Fruit fly (Drosophila melanogaster) whole organism, embryonic: ENCODE data around the gene CG31122.

Source experiments
- Asciz ChIP-seq: fragments of 200-800 bp; sonication (Bioruptor generic); optimal IDR thresholded peaks from 2 replicates; lab custom pipeline; 2017; ENCODE audit warnings: missing biosample characterization, mild to moderate bottlenecking, missing genetic modification characterization, missing genetic modification reagents
- B-H1 ChIP-seq: fragments of 200-800 bp; sonication (Bioruptor generic); IDR thresholded peaks from 3 replicates; pipeline ENCODE4 v1.3.6; 2022; ENCODE audit warnings: missing biosample characterization, missing genetic modification characterization
- B-H2 ChIP-seq: fragments of 200-800 bp; sonication (Bioruptor generic); optimal IDR thresholded peaks from 2 replicates; lab custom pipeline; 2018; ENCODE audit warnings: missing biosample characterization, mild to moderate bottlenecking, missing genetic modification characterization
- CG10543 ChIP-seq: fragments of 200-800 bp; sonication (Bioruptor generic); optimal IDR thresholded peaks from 3 replicates; lab custom pipeline; 2017; ENCODE audit warnings: missing biosample characterization, mild to moderate bottlenecking, missing genetic modification characterization, moderate library complexity
- CG10959 ChIP-seq: fragments of 200-800 bp; sonication (Bioruptor generic); IDR thresholded peaks from 2 replicates; pipeline ENCODE4 v1.3.6; 2022; ENCODE audit warnings: missing biosample characterization, missing genetic modification characterization
- CG14860 ChIP-seq: fragments of 200-800 bp; sonication (Bioruptor generic); IDR thresholded peaks from 3 replicates; pipeline ENCODE4 v1.3.6; 2022; ENCODE audit warnings: missing biosample characterization, missing genetic modification characterization; ENCODE audit not compliant: partially characterized antibody
- CG15479 ChIP-seq: fragments of 200-800 bp; sonication (Bioruptor generic); optimal IDR thresholded peaks from 3 replicates; lab custom pipeline; 2019; ENCODE audit warnings: missing biosample characterization, mild to moderate bottlenecking, missing genetic modification characterization, moderate library complexity
- CG1602 ChIP-seq: fragments of 200-800 bp; sonication (Bioruptor generic); optimal IDR thresholded peaks from 3 replicates; lab custom pipeline; 2016; ENCODE audit warnings: missing biosample characterization, missing genetic modification characterization
- CG16863 ChIP-seq: fragments of 200-800 bp; sonication (Bioruptor generic); optimal IDR thresholded peaks from 3 replicates; lab custom pipeline; 2016; ENCODE audit warnings: missing biosample characterization, missing genetic modification characterization
- CG2116 ChIP-seq: fragments of 200-800 bp; sonication (Bioruptor generic); optimal IDR thresholded peaks from 3 replicates; lab custom pipeline; 2018; ENCODE audit warnings: missing biosample characterization, mild to moderate bottlenecking, missing genetic modification characterization
- CG2120 ChIP-seq: fragments of 200-800 bp; sonication (Bioruptor generic); optimal IDR thresholded peaks from 3 replicates; lab custom pipeline; 2016; ENCODE audit warnings: missing biosample characterization, missing genetic modification characterization
- CG2875 ChIP-seq: fragments of 200-800 bp; sonication (Bioruptor generic); optimal IDR thresholded peaks from 2 replicates; lab custom pipeline; 2017; ENCODE audit warnings: missing biosample characterization, mild to moderate bottlenecking, missing genetic modification characterization, missing genetic modification reagents
- CG30020 ChIP-seq: fragments of 200-800 bp; optimal IDR thresholded peaks from 2 replicates; lab custom pipeline; 2019; ENCODE audit warnings: missing biosample characterization, mild to moderate bottlenecking, missing genetic modification characterization, moderate library complexity
- CG3281 ChIP-seq: fragments of 200-800 bp; sonication (Bioruptor generic); optimal IDR thresholded peaks from 3 replicates; lab custom pipeline; 2017; ENCODE audit warnings: missing biosample characterization, mild to moderate bottlenecking, missing genetic modification characterization
- CG4360 ChIP-seq: fragments of 200-800 bp; sonication (Bioruptor generic); IDR thresholded peaks from 2 replicates; pipeline ENCODE4 v1.3.6; 2022; ENCODE audit warnings: missing biosample characterization, missing genetic modification characterization
- CG4707 ChIP-seq: fragments of 200-800 bp; sonication (Bioruptor generic); optimal IDR thresholded peaks from 2 replicates; lab custom pipeline; 2018; ENCODE audit warnings: missing biosample characterization, mild to moderate bottlenecking, missing genetic modification characterization, moderate library complexity
- CG4820 ChIP-seq: fragments of 200-800 bp; sonication (Bioruptor generic); optimal IDR thresholded peaks from 3 replicates; lab custom pipeline; 2016; ENCODE audit warnings: missing biosample characterization, missing genetic modification characterization
- CG6765 ChIP-seq: fragments of 200-800 bp; sonication (Bioruptor generic); optimal IDR thresholded peaks from 3 replicates; lab custom pipeline; 2017; ENCODE audit warnings: missing biosample characterization, mild to moderate bottlenecking, missing genetic modification characterization
- CG7556 ChIP-seq: fragments of 200-800 bp; sonication (Bioruptor generic); optimal IDR thresholded peaks from 2 replicates; lab custom pipeline; 2017; ENCODE audit warnings: missing biosample characterization, mild to moderate bottlenecking, missing genetic modification characterization
- CG8359 ChIP-seq: fragments of 200-800 bp; sonication (Bioruptor generic); optimal IDR thresholded peaks from 2 replicates; lab custom pipeline; 2017; ENCODE audit warnings: missing biosample characterization, mild to moderate bottlenecking, missing genetic modification characterization, borderline replicate concordance
- Hr39 ChIP-seq: fragments of >200 bp; optimal IDR thresholded peaks from 2 replicates; lab custom pipeline; 2017
- NC2β ChIP-seq: fragments of 200-800 bp; sonication (Bioruptor generic); optimal IDR thresholded peaks from 2 replicates; lab custom pipeline; 2016; ENCODE audit warnings: missing biosample characterization, missing genetic modification characterization
- Poxn ChIP-seq: fragments of 200-800 bp; sonication (Bioruptor generic); IDR thresholded peaks from 2 replicates; pipeline ENCODE4 v1.3.6; 2022; ENCODE audit warnings: missing biosample characterization, missing genetic modification characterization
- Sin3A ChIP-seq: fragments of >200 bp; optimal IDR thresholded peaks from 2 replicates; lab custom pipeline; 2018
- Sry-β ChIP-seq: fragments of 200-800 bp; sonication (Bioruptor generic); optimal IDR thresholded peaks from 2 replicates; lab custom pipeline; 2018; ENCODE audit warnings: missing biosample characterization, mild to moderate bottlenecking, missing genetic modification characterization, moderate library complexity
- Ssrp ChIP-seq: fragments of 200-800 bp; sonication (Bioruptor generic); optimal IDR thresholded peaks from 2 replicates; lab custom pipeline; 2018; ENCODE audit warnings: missing biosample characterization, mild to moderate bottlenecking, missing genetic modification characterization, moderate library complexity
- ase ChIP-seq: fragments of 200-800 bp; sonication (Bioruptor generic); IDR thresholded peaks from 3 replicates; pipeline ENCODE4 v1.3.6; 2022; ENCODE audit warnings: missing biosample characterization, missing genetic modification characterization
- bab2 ChIP-seq: fragments of 200-800 bp; sonication (Bioruptor generic); optimal IDR thresholded peaks from 2 replicates; lab custom pipeline; 2016; ENCODE audit warnings: missing biosample characterization, missing genetic modification characterization
- bcd ChIP-seq: fragments of 200-800 bp; sonication (Bioruptor generic); optimal IDR thresholded peaks from 2 replicates; lab custom pipeline; 2017; ENCODE audit warnings: missing biosample characterization, mild to moderate bottlenecking, missing genetic modification characterization
- ci ChIP-seq: fragments of 200-800 bp; sonication (Bioruptor generic); IDR thresholded peaks from 3 replicates; pipeline ENCODE4 v1.3.6; 2022; ENCODE audit warnings: missing biosample characterization, missing genetic modification characterization
- croc ChIP-seq: fragments of 200-800 bp; sonication (Bioruptor generic); conservative IDR thresholded peaks from 3 replicates; pipeline ENCODE4 v1.3.6; 2022; ENCODE audit warnings: missing biosample characterization, missing genetic modification characterization
- cwo ChIP-seq: fragments of 200-800 bp; sonication (Bioruptor generic); optimal IDR thresholded peaks from 3 replicates; lab custom pipeline; 2017; ENCODE audit warnings: missing biosample characterization, missing genetic modification characterization, mild to moderate bottlenecking, moderate library complexity, missing genetic modification reagents
- dati ChIP-seq: fragments of 200-800 bp; sonication (Bioruptor generic); IDR thresholded peaks from 2 replicates; pipeline ENCODE4 v1.3.6; 2022; ENCODE audit warnings: missing biosample characterization, missing genetic modification characterization
- disco-r ChIP-seq: fragments of 200-800 bp; sonication (Bioruptor generic); optimal IDR thresholded peaks from 2 replicates; lab custom pipeline; 2016; ENCODE audit warnings: missing biosample characterization, missing genetic modification characterization
- dysf ChIP-seq: fragments of 200-800 bp; sonication (Bioruptor generic); IDR thresholded peaks from 3 replicates; pipeline ENCODE4 v1.3.6; 2022; ENCODE audit warnings: missing biosample characterization, missing genetic modification characterization
- ewg ChIP-seq: fragments of 200-800 bp; sonication (Bioruptor generic); optimal IDR thresholded peaks from 3 replicates; lab custom pipeline; 2017; ENCODE audit warnings: mild to moderate bottlenecking, missing biosample characterization, missing genetic modification reagents, missing genetic modification characterization
- gem ChIP-seq: fragments of 200-800 bp; sonication (Bioruptor generic); optimal IDR thresholded peaks from 2 replicates; lab custom pipeline; 2019; ENCODE audit warnings: missing biosample characterization, mild to moderate bottlenecking, missing genetic modification characterization, moderate library complexity
- ken ChIP-seq: fragments of 200-800 bp; sonication (Bioruptor generic); IDR thresholded peaks from 3 replicates; pipeline ENCODE4 v1.3.6; 2022; ENCODE audit warnings: missing biosample characterization, missing genetic modification characterization
- kni ChIP-seq: fragments of 200-800 bp; sonication (Bioruptor generic); optimal IDR thresholded peaks from 3 replicates; lab custom pipeline; 2017; ENCODE audit warnings: mild to moderate bottlenecking, missing biosample characterization, missing genetic modification reagents, missing genetic modification characterization
- lbe ChIP-seq: fragments of 200-800 bp; sonication (Bioruptor generic); optimal IDR thresholded peaks from 2 replicates; lab custom pipeline; 2016; ENCODE audit warnings: missing biosample characterization, mild to moderate bottlenecking, missing genetic modification characterization
- nmo ChIP-seq: fragments of 200-800 bp; sonication (Bioruptor generic); optimal IDR thresholded peaks from 2 replicates; lab custom pipeline; 2018; ENCODE audit warnings: missing biosample characterization, mild to moderate bottlenecking, missing genetic modification characterization, moderate library complexity
- pb ChIP-seq: fragments of 200-800 bp; sonication (Bioruptor generic); optimal IDR thresholded peaks from 3 replicates; lab custom pipeline; 2016; ENCODE audit warnings: missing biosample characterization, missing genetic modification characterization
- prd ChIP-seq, 3 experiments: fragments of >200 bp in 2 of 3; fragments of 200-800 bp in 1 of 3; sonication (Bioruptor generic) in 1 of 3; optimal IDR thresholded peaks in 2 of 3; IDR thresholded peaks in 1 of 3; 2 replicates in 2 of 3; 3 replicates in 1 of 3; pipeline versions ENCODE4 v1.3.6 to Lab custom; 2017 to 2022; ENCODE audit warnings: missing biosample characterization in 1 of 3, missing genetic modification characterization in 1 of 3
- psq ChIP-seq: fragments of 200-800 bp; sonication (Bioruptor generic); optimal IDR thresholded peaks from 2 replicates; lab custom pipeline; 2017; ENCODE audit warnings: missing biosample characterization, missing genetic modification characterization
- slbo ChIP-seq: fragments of 200-800 bp; sonication (Bioruptor generic); IDR thresholded peaks from 2 replicates; pipeline ENCODE4 v1.3.6; 2022; ENCODE audit warnings: missing biosample characterization, missing genetic modification characterization
- stwl ChIP-seq: fragments of 200-800 bp; sonication (Bioruptor generic); optimal IDR thresholded peaks from 3 replicates; lab custom pipeline; 2018; ENCODE audit warnings: missing biosample characterization, mild to moderate bottlenecking, missing genetic modification characterization, moderate library complexity
- vnd ChIP-seq: fragments of 200-800 bp; sonication (Bioruptor generic); IDR thresholded peaks from 3 replicates; pipeline ENCODE4 v1.3.6; 2022; ENCODE audit warnings: missing biosample characterization, missing genetic modification characterization; ENCODE audit not compliant: partially characterized antibody
- zen2 ChIP-seq: fragments of 200-800 bp; sonication (Bioruptor generic); IDR thresholded peaks from 3 replicates; pipeline ENCODE4 v1.3.6; 2022; ENCODE audit warnings: missing biosample characterization, missing genetic modification characterization; ENCODE audit not compliant: partially characterized antibody

CG31122 gene

DNA sequence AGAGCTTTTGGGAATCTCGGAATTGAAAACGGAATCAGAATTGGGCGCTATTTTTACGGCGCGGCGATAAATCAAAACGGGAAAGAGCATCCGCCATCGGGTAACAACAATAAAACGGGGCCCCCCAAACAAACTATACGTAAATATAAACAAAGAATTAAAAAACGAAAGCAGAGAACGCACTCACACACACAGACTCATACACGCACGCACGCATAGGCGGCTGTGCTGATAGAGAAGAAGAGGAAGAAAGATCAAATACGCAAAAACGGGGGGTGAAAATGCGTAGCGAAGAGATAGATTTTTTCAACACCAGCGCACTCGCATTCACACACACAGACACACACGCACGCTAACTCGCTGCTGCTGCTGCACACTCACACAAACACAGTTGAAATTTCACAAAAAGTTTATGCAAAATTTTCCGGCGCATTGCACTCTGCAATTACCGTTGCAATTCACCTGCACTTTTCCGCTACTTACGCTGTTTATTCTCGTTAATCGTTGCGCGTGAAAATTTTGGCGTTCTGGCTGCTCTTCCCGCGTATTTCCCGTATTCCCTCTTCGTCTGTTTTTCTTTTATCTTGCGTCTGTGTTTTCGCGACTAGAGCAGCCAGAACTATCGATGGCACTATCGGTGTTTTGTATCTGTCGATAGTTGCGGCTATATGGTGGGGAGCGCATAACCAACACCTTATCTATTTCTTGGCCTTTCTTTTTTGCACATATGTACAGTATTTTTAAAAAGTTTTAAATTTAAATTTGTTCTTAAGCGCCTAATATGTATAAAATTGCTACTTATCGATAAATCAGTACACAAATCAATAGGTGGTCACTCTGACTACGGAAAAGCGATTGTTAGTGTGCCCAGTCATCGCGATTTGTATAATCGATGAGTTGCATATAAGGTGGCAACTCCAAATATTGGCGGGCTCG lies at the start of gene CG31122 (continued):
- TF ChIP-seq CG2120 (GFP tag; lab: Kevin White, UChicago) (peak; percentile 68), Ssrp (tag; lab: Kevin White, UChicago) (no peak), B-H2 (GFP tag; lab: Kevin White, UChicago) (peak; percentile 47), stwl (tag; lab: Kevin White, UChicago) (peak; percentile 99), CG7556 (GFP tag; lab: Kevin White, UChicago) (no peak), CG4360 (GFP tag; lab: Robert Waterston, UW) (no peak), CG10959 (no peak), CG4707 (GFP tag; lab: Kevin White, UChicago) (no peak), pb (GFP tag; lab: Kevin White, UChicago) (no peak), CG4820 (GFP tag; lab: Kevin White, UChicago) (peak; percentile 28), ase (GFP tag; lab: Robert Waterston, UW) (no peak), CG10543 (GFP tag; lab: Kevin White, UChicago) (peak; percentile 83), NC2β (peak; percentile 66), CG1602 (peak; percentile 9), zen2 (GFP tag; lab: Robert Waterston, UW) (peak; percentile 97), Hr39 (no peak), CG2116 (peak; percentile 86), dati (GFP tag; lab: Robert Waterston, UW) (no peak), CG2875 (GFP tag; lab: Kevin White, UChicago) (no peak), CG30020 (tag; lab: Kevin White, UChicago) (peak; percentile 59), prd (optimal IDR thresholded peaks at IDR 0.05; lab: Kevin White, UChicago) (no peak), prd (GFP tag; IDR thresholded peaks at IDR 0.05; lab: Robert Waterston, UW) (peak; percentile 59; the same call in 2 of the 3 replicates), vnd (GFP tag; lab: Robert Waterston, UW) (peak; percentile 95), Asciz (GFP tag; lab: Kevin White, UChicago) (no peak), lbe (GFP tag; lab: Kevin White, UChicago) (peak; percentile 31), ci (GFP tag; lab: Robert Waterston, UW) (no peak), Poxn (no peak), CG6765 (GFP tag; lab: Kevin White, UChicago) (no peak), bab2 (GFP tag; lab: Kevin White, UChicago) (peak; percentile 44), CG16863 (peak; percentile 63), CG15479 (GFP tag; lab: Kevin White, UChicago) (peak; percentile 91), Sry-β (GFP tag; lab: Kevin White, UChicago) (no peak), ken (GFP tag; lab: Robert Waterston, UW) (no peak), nmo (GFP tag; lab: Kevin White, UChicago) (peak; percentile 73), dysf (GFP tag; lab: Robert Waterston, UW) (peak; percentile 23; the same call in 1 of the 3 replicates), ewg (GFP tag; lab: Kevin White, UChicago) (peak; percentile 40), Sin3A (lab: Kevin White, UChicago) (peak; percentile 97), cwo (GFP tag; lab: Kevin White, UChicago) (peak; percentile 5), CG3281 (no peak), CG14860 (GFP tag; lab: Robert Waterston, UW) (peak; percentile 96), B-H1 (GFP tag; lab: Robert Waterston, UW) (no peak), disco-r (GFP tag; lab: Kevin White, UChicago) (no peak), slbo (peak; percentile 75; the same call in 1 of the 2 replicates), gem (tag; lab: Kevin White, UChicago) (peak; percentile 60), psq (GFP tag; lab: Kevin White, UChicago) (peak; percentile 89), bcd (GFP tag; lab: Kevin White, UChicago) (peak; percentile 36), croc (GFP tag; lab: Robert Waterston, UW) (no peak), kni (GFP tag; lab: Kevin White, UChicago) (no peak), CG8359 (GFP tag; lab: Kevin White, UChicago) (no peak)
